Worm (Caenorhabditis elegans): ENCODE data around the gene H28G03.3.

DNA sequence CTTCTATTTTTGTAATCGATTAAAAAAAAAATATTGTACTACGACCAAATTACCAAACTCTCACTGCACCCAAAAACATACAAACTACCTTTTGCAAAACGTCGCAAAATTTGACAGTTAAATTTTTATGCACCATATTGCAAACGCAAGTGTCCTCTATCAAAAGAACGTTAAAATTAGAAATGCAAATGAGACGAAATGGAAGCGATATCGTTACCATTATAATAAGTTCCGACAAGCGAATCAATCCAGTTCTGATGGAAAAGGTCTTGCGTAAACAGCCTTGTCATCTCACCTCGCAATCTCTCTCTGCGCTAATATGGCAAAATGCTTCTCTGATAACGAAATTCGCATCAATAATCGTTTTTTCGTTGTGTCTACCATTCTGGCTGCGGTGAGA lies 41.9 kb upstream of the H28G03.3 start:
- TF ChIP-seq aly-2 (tag; optimal IDR thresholded peaks at IDR 0.05) (no peak), unc-62 (GFP tag; optimal IDR thresholded peaks at IDR 0.05) (no peak), unc-55 (GFP tag; optimal IDR thresholded peaks at IDR 0.05) (no peak), skn-1 (tag; optimal IDR thresholded peaks at IDR 0.05) (no peak), lin-13 (GFP tag; optimal IDR thresholded peaks at IDR 0.05) (no peak), zag-1 (tag; optimal IDR thresholded peaks at IDR 0.05) (no peak), mdl-1 (tag; optimal IDR thresholded peaks at IDR 0.05) (no peak), ama-1 (optimal IDR thresholded peaks at IDR 0.05) (no peak), mbf-1 (tag; optimal IDR thresholded peaks at IDR 0.05) (no peak), unc-39 (tag; optimal IDR thresholded peaks at IDR 0.05) (no peak), lsy-2 (tag; optimal IDR thresholded peaks at IDR 0.05) (no peak), blmp-1 (tag; optimal IDR thresholded peaks at IDR 0.05; ENCODE audit: insufficient read depth) (no peak)
